Worm (Caenorhabditis elegans): Measurements from ENCODE around the gene T23F6.3.

DNA sequence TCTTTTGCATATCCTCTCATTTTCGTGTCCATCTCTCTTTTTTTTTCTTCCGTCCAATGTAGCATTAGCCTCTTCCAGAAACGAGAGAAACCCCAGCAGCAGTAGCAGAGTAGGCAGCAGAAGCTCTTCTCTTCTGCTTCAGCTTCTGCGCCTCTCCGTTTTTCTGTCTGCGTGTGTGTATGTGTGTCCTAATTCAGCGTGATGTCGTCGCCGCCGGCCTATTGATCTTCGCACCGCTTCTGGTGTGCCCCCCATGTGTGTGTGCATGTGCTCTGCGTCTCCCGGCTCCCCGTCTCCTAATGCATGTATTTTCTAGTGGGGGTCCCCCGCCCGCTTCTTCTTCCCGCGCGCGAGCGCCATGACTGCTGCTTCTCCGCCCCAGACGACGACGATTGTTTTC, 46.9 kb upstream of the T23F6.3 start:
- TF ChIP-seq med-1 (GFP tag; optimal IDR thresholded peaks at IDR 0.05; ENCODE audit: insufficient read depth) (no peak), flt-1 (GFP tag; IDR thresholded peaks at IDR 0.05) (peak; percentile 62; the same call in 1 of the 2 replicates), klf-2 (GFP tag; conservative IDR thresholded peaks at IDR 0.05) (no peak), cog-1 (tag; optimal IDR thresholded peaks at IDR 0.05) (no peak)
